Fruit fly (Drosophila melanogaster) whole organism, embryonic: ENCODE measurements around the gene CG15882.
A peak's percentile ranks its signal among the peaks of the same experiment; 100 is the strongest.

Source experiments
- CG10274 ChIP-seq: fragments of 200-800 bp; sonication (Bioruptor generic); optimal IDR thresholded peaks from 3 replicates; lab custom pipeline; 2017; ENCODE audit warnings: missing biosample characterization, mild to moderate bottlenecking, missing genetic modification characterization
- CG10565 ChIP-seq: fragments of 200-800 bp; sonication (Bioruptor generic); optimal IDR thresholded peaks from 3 replicates; lab custom pipeline; 2016; ENCODE audit warnings: missing biosample characterization, mild to moderate bottlenecking, missing genetic modification characterization
- CG10959 ChIP-seq: fragments of 200-800 bp; sonication (Bioruptor generic); IDR thresholded peaks from 2 replicates; pipeline ENCODE4 v1.3.6; 2022; ENCODE audit warnings: missing biosample characterization, missing genetic modification characterization
- CG13123 ChIP-seq: fragments of 200-800 bp; sonication (Bioruptor generic); optimal IDR thresholded peaks from 2 replicates; lab custom pipeline; 2016; ENCODE audit warnings: missing biosample characterization, missing genetic modification characterization
- CG13624 ChIP-seq: fragments of 200-800 bp; sonication (Bioruptor generic); optimal IDR thresholded peaks from 2 replicates; lab custom pipeline; 2016; ENCODE audit warnings: missing biosample characterization, missing genetic modification characterization
- CG17568 ChIP-seq: fragments of 200-800 bp; sonication (Bioruptor generic); optimal IDR thresholded peaks from 2 replicates; lab custom pipeline; 2018; ENCODE audit warnings: missing biosample characterization, mild to moderate bottlenecking, missing genetic modification characterization, moderate library complexity
- CG17912 ChIP-seq: fragments of 200-800 bp; sonication (Bioruptor generic); optimal IDR thresholded peaks from 2 replicates; lab custom pipeline; 2018; ENCODE audit warnings: missing biosample characterization, mild to moderate bottlenecking, missing genetic modification characterization
- CG1832 ChIP-seq: fragments of 200-800 bp; sonication (Bioruptor generic); optimal IDR thresholded peaks from 2 replicates; lab custom pipeline; 2017; ENCODE audit warnings: missing biosample characterization, mild to moderate bottlenecking, missing genetic modification characterization, inconsistent platforms
- CG18476 ChIP-seq: fragments of 200-800 bp; sonication (Bioruptor generic); optimal IDR thresholded peaks from 2 replicates; lab custom pipeline; 2016; ENCODE audit warnings: missing biosample characterization, mild to moderate bottlenecking, missing genetic modification characterization
- CG30403 ChIP-seq: fragments of 200-800 bp; sonication (Bioruptor generic); optimal IDR thresholded peaks from 3 replicates; lab custom pipeline; 2016; ENCODE audit warnings: missing biosample characterization, missing genetic modification characterization
- CG33213 ChIP-seq: fragments of 200-800 bp; sonication (Bioruptor generic); optimal IDR thresholded peaks from 3 replicates; lab custom pipeline; 2016; ENCODE audit warnings: missing biosample characterization, missing genetic modification characterization
- CG6254 ChIP-seq: fragments of 200-800 bp; sonication (Bioruptor generic); optimal IDR thresholded peaks from 3 replicates; lab custom pipeline; 2017; ENCODE audit warnings: mild to moderate bottlenecking, missing biosample characterization, missing genetic modification reagents, missing genetic modification characterization
- CG6813 ChIP-seq: fragments of 200-800 bp; sonication (Bioruptor generic); optimal IDR thresholded peaks from 2 replicates; lab custom pipeline; 2017; ENCODE audit warnings: missing biosample characterization, missing genetic modification characterization, mild to moderate bottlenecking, moderate library complexity, missing genetic modification reagents
- CG7928 ChIP-seq: fragments of 200-800 bp; sonication (Bioruptor generic); optimal IDR thresholded peaks from 2 replicates; lab custom pipeline; 2017; ENCODE audit warnings: missing biosample characterization, mild to moderate bottlenecking, missing genetic modification characterization
- CG7963 ChIP-seq: fragments of 200-800 bp; sonication (Bioruptor generic); IDR thresholded peaks from 3 replicates; pipeline ENCODE4 v1.3.6; 2022; ENCODE audit warnings: missing biosample characterization, missing genetic modification characterization; ENCODE audit not compliant: partially characterized antibody
- CG9932 ChIP-seq: fragments of 200-800 bp; sonication (Bioruptor generic); IDR thresholded peaks from 2 replicates; pipeline ENCODE4 v1.3.6; 2022; ENCODE audit warnings: missing biosample characterization, missing genetic modification characterization
- CrebB ChIP-seq: fragments of 200-800 bp; sonication (Bioruptor generic); optimal IDR thresholded peaks from 3 replicates; lab custom pipeline; 2018; ENCODE audit warnings: missing biosample characterization, mild to moderate bottlenecking, missing genetic modification characterization
- Dll ChIP-seq: fragments of 200-800 bp; sonication (Bioruptor generic); IDR thresholded peaks from 4 replicates; pipeline ENCODE4 v1.3.6; 2022; ENCODE audit warnings: missing biosample characterization, missing genetic modification characterization; ENCODE audit not compliant: partially characterized antibody
- Elba2 ChIP-seq: fragments of 200-800 bp; sonication (Bioruptor generic); optimal IDR thresholded peaks from 3 replicates; lab custom pipeline; 2016; ENCODE audit warnings: missing biosample characterization, missing genetic modification characterization
- HHEX ChIP-seq: fragments of 200-800 bp; sonication (Bioruptor generic); optimal IDR thresholded peaks from 3 replicates; lab custom pipeline; 2017; ENCODE audit warnings: missing biosample characterization, mild to moderate bottlenecking, missing genetic modification characterization, missing genetic modification reagents
- Hand ChIP-seq: fragments of 200-800 bp; sonication (Bioruptor generic); optimal IDR thresholded peaks from 2 replicates; lab custom pipeline; 2017; ENCODE audit warnings: mild to moderate bottlenecking, missing biosample characterization, missing genetic modification reagents, missing genetic modification characterization
- Hr51 ChIP-seq, 2 experiments: fragments of 200-800 bp; sonication (Bioruptor generic); optimal IDR thresholded peaks; 2 replicates in 1 of 2; 3 replicates in 1 of 2; lab custom pipeline; 2016 to 2018; ENCODE audit warnings: missing biosample characterization in 2 of 2, missing genetic modification characterization in 2 of 2, mild to moderate bottlenecking in 1 of 2, moderate library complexity in 1 of 2
- Meics ChIP-seq: fragments of 200-800 bp; sonication (Bioruptor generic); optimal IDR thresholded peaks from 2 replicates; lab custom pipeline; 2017; ENCODE audit warnings: missing biosample characterization, mild to moderate bottlenecking, missing genetic modification characterization
- Poxn ChIP-seq: fragments of 200-800 bp; sonication (Bioruptor generic); IDR thresholded peaks from 2 replicates; pipeline ENCODE4 v1.3.6; 2022; ENCODE audit warnings: missing biosample characterization, missing genetic modification characterization
- Rx ChIP-seq: fragments of 200-800 bp; sonication (Bioruptor generic); IDR thresholded peaks from 2 replicates; pipeline ENCODE4 v1.3.6; 2022; ENCODE audit warnings: missing biosample characterization, missing genetic modification characterization
- Scr ChIP-seq: fragments of 200-800 bp; sonication (Bioruptor generic); IDR thresholded peaks from 2 replicates; pipeline ENCODE4 v1.3.6; 2022; ENCODE audit warnings: missing biosample characterization, missing genetic modification characterization; ENCODE audit not compliant: partially characterized antibody
- bbx ChIP-seq: fragments of 200-800 bp; sonication (Bioruptor generic); IDR thresholded peaks from 2 replicates; pipeline ENCODE4 v1.3.6; 2022; ENCODE audit warnings: missing biosample characterization, missing genetic modification characterization; ENCODE audit not compliant: partially characterized antibody
- bigmax ChIP-seq: fragments of 200-800 bp; sonication (Bioruptor generic); optimal IDR thresholded peaks from 2 replicates; lab custom pipeline; 2018; ENCODE audit warnings: missing biosample characterization, mild to moderate bottlenecking, missing genetic modification characterization
- danr ChIP-seq: fragments of 200-800 bp; sonication (Bioruptor generic); IDR thresholded peaks from 2 replicates; pipeline ENCODE4 v1.3.6; 2022; ENCODE audit warnings: missing biosample characterization, missing genetic modification characterization
- gcm ChIP-seq: fragments of 200-800 bp; sonication (Bioruptor generic); optimal IDR thresholded peaks from 2 replicates; lab custom pipeline; 2019; ENCODE audit warnings: missing biosample characterization, mild to moderate bottlenecking, missing genetic modification characterization, moderate library complexity
- gt ChIP-seq: fragments of 200-800 bp; sonication (Bioruptor generic); IDR thresholded peaks from 2 replicates; pipeline ENCODE4 v1.3.6; 2022; ENCODE audit warnings: missing biosample characterization, missing genetic modification characterization
- hb ChIP-seq: fragments of 200-800 bp; sonication (Bioruptor generic); IDR thresholded peaks from 3 replicates; pipeline ENCODE4 v1.3.6; 2022; ENCODE audit warnings: missing biosample characterization, missing genetic modification characterization; ENCODE audit not compliant: partially characterized antibody
- insv ChIP-seq, 2 experiments: fragments of 200-800 bp; sonication (Bioruptor generic); optimal IDR thresholded peaks; 3 replicates each; lab custom pipeline; 2016 to 2018; ENCODE audit warnings: missing biosample characterization in 2 of 2, missing genetic modification characterization in 2 of 2
- jing ChIP-seq: fragments of 200-800 bp; sonication (Bioruptor generic); optimal IDR thresholded peaks from 2 replicates; lab custom pipeline; 2018; ENCODE audit warnings: missing biosample characterization, mild to moderate bottlenecking, missing genetic modification characterization
- knrl ChIP-seq: fragments of 200-800 bp; sonication (Bioruptor generic); IDR thresholded peaks from 3 replicates; pipeline ENCODE4 v1.3.6; 2022; ENCODE audit warnings: missing biosample characterization, missing genetic modification characterization; ENCODE audit not compliant: partially characterized antibody
- lab ChIP-seq: fragments of 200-800 bp; sonication (Bioruptor generic); optimal IDR thresholded peaks from 3 replicates; lab custom pipeline; 2017; ENCODE audit warnings: missing biosample characterization, missing genetic modification characterization, mild to moderate bottlenecking, moderate library complexity, missing genetic modification reagents
- lov ChIP-seq, 2 experiments: fragments of 200-800 bp in 1 of 2; fragments of >200 bp in 1 of 2; sonication (Bioruptor generic) in 1 of 2; IDR thresholded peaks in 1 of 2; optimal IDR thresholded peaks in 1 of 2; 2 replicates in 1 of 2; 3 replicates in 1 of 2; pipeline versions ENCODE4 v1.3.6 to Lab custom; 2017 to 2022; ENCODE audit warnings: missing biosample characterization in 1 of 2, missing genetic modification characterization in 1 of 2
- mld ChIP-seq: fragments of 200-800 bp; sonication (Bioruptor generic); IDR thresholded peaks from 3 replicates; pipeline ENCODE4 v1.3.6; 2022; ENCODE audit warnings: missing biosample characterization, missing genetic modification characterization; ENCODE audit not compliant: partially characterized antibody
- pb ChIP-seq: fragments of 200-800 bp; sonication (Bioruptor generic); optimal IDR thresholded peaks from 3 replicates; lab custom pipeline; 2016; ENCODE audit warnings: missing biosample characterization, missing genetic modification characterization
- pho ChIP-seq: fragments of 200-800 bp; sonication (Bioruptor generic); optimal IDR thresholded peaks from 2 replicates; lab custom pipeline; 2016; ENCODE audit warnings: missing biosample characterization, missing genetic modification characterization
- schlank ChIP-seq: fragments of 200-800 bp; sonication (Bioruptor generic); optimal IDR thresholded peaks from 2 replicates; lab custom pipeline; 2018; ENCODE audit warnings: missing biosample characterization, mild to moderate bottlenecking, missing genetic modification characterization
- sd ChIP-seq: fragments of 200-800 bp; sonication (Bioruptor generic); optimal IDR thresholded peaks from 3 replicates; lab custom pipeline; 2018; ENCODE audit warnings: missing biosample characterization, mild to moderate bottlenecking, missing genetic modification characterization, moderate library complexity
- sim ChIP-seq: fragments of 200-800 bp; sonication (Bioruptor generic); IDR thresholded peaks from 2 replicates; pipeline ENCODE4 v1.3.6; 2022; ENCODE audit warnings: missing biosample characterization, missing genetic modification characterization
- sob ChIP-seq: fragments of 200-800 bp; sonication (Bioruptor generic); IDR thresholded peaks from 2 replicates; pipeline ENCODE4 v1.3.6; 2022; ENCODE audit warnings: missing biosample characterization, missing genetic modification characterization
- sr ChIP-seq: fragments of 200-800 bp; sonication (Bioruptor generic); IDR thresholded peaks from 3 replicates; pipeline ENCODE4 v1.3.6; 2022; ENCODE audit warnings: missing biosample characterization, missing genetic modification characterization
- stc ChIP-seq: fragments of 200-800 bp; sonication (Bioruptor generic); IDR thresholded peaks from 2 replicates; pipeline ENCODE4 v1.3.6; 2022; ENCODE audit warnings: missing biosample characterization, missing genetic modification characterization
- twi ChIP-seq: fragments of 200-800 bp; optimal IDR thresholded peaks from 2 replicates; lab custom pipeline; 2019; ENCODE audit warnings: missing biosample characterization, mild to moderate bottlenecking, missing genetic modification characterization, moderate library complexity
- vfl ChIP-seq: fragments of 200-800 bp; sonication (Bioruptor generic); optimal IDR thresholded peaks from 2 replicates; lab custom pipeline; 2016; ENCODE audit warnings: missing biosample characterization, missing genetic modification characterization

The CG15882 gene

DNA sequence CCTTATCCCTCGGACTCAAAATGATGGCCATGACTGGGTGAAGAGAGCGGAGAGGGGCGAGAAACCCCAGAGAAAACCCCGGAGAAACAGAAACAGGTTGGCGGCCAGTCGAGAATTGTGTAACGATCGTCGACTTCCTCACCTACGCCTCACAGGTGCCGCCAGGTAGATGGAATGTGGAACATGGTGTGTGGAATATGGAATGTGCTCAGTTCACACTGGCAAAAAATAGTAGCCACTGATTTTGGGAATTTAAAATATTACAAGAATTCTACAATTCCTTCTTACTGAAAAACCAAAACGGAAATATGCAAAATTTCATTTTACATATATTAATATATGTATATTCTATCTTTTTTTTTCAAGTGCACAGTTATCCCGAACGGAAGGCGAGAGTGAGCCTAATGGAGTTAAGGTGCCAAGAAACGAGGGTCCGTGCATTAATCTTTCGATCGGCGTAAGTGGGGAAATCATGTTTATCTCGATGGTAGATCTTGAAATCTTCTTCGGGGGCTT, 31.8 kb upstream of the CG15882 start (continued):
- TF ChIP-seq sd (tag; lab: Kevin White, UChicago) (peak; percentile 87), hb (GFP tag; lab: Robert Waterston, UW) (no peak), schlank (tag; lab: Kevin White, UChicago) (no peak), knrl (GFP tag; lab: Robert Waterston, UW) (no peak), Elba2 (GFP tag; lab: Kevin White, UChicago) (peak; percentile 67), jing (peak; percentile 50), CG7963 (no peak), HHEX (GFP tag; lab: Kevin White, UChicago) (peak; percentile 74), sob (GFP tag; lab: Robert Waterston, UW) (peak; percentile 80), CrebB (tag; lab: Kevin White, UChicago) (peak; percentile 29), CG17568 (GFP tag; lab: Kevin White, UChicago) (peak; percentile 67), CG18476 (GFP tag; lab: Kevin White, UChicago) (peak; percentile 61), bigmax (GFP tag; lab: Kevin White, UChicago) (no peak), pb (GFP tag; lab: Kevin White, UChicago) (no peak), CG10274 (GFP tag; lab: Kevin White, UChicago) (peak; percentile 47), Hr51 (GFP tag; optimal IDR thresholded peaks at IDR 0.05; lab: Kevin White, UChicago) (peak; percentile 59 to 64), insv (GFP tag; optimal IDR thresholded peaks at IDR 0.05; lab: Kevin White, UChicago) (peak in 1 of 2 experiments; percentile 2), lov (optimal IDR thresholded peaks at IDR 0.05; lab: Kevin White, UChicago) (no peak), lov (GFP tag; IDR thresholded peaks at IDR 0.05; lab: Robert Waterston, UW) (peak; percentile 90), CG10565 (GFP tag; lab: Kevin White, UChicago) (no peak), mld (GFP tag; lab: Robert Waterston, UW) (no peak), gcm (peak; percentile 85), CG13123 (GFP tag; lab: Kevin White, UChicago) (peak; percentile 67), CG13624 (GFP tag; lab: Kevin White, UChicago) (no peak), Dll (GFP tag; lab: Robert Waterston, UW) (no peak), Meics (peak; percentile 76), Hand (peak; percentile 4), Rx (GFP tag; lab: Robert Waterston, UW) (peak; percentile 64), twi (peak; percentile 74), CG30403 (GFP tag; lab: Kevin White, UChicago) (peak; percentile 79), sim (peak; percentile 83), danr (peak; percentile 64), CG17912 (GFP tag; lab: Kevin White, UChicago) (no peak), CG33213 (peak; percentile 5), sr (GFP tag; lab: Robert Waterston, UW) (no peak; the same call in 2 of the 3 replicates), CG6254 (GFP tag; lab: Kevin White, UChicago) (peak; percentile 76), CG6813 (peak; percentile 85), CG7928 (GFP tag; lab: Kevin White, UChicago) (peak; percentile 25), Poxn (no peak), stc (peak; percentile 58; the same call in 1 of the 2 replicates), vfl (GFP tag; lab: Kevin White, UChicago) (peak; percentile 47), bbx (GFP tag; lab: Robert Waterston, UW) (no peak), gt (GFP tag; lab: Robert Waterston, UW) (peak; percentile 52; the same call in 1 of the 2 replicates), CG1832 (GFP tag; lab: Kevin White, UChicago) (no peak), CG10959 (GFP tag; lab: Robert Waterston, UW) (peak; percentile 92), Scr (GFP tag; lab: Robert Waterston, UW) (no peak), CG9932 (peak; percentile 78), lab (GFP tag; lab: Kevin White, UChicago) (peak; percentile 82), pho (GFP tag; lab: Kevin White, UChicago) (no peak)
